Worm (Caenorhabditis elegans): ENCODE data around the gene F53G2.12.

ce11 chrII:2438180-2438579 is 40.7 kb downstream of the F53G2.12 start:
- TF ChIP-seq ztf-4 (tag; optimal IDR thresholded peaks at IDR 0.05) (no peak), ama-1 (optimal IDR thresholded peaks at IDR 0.05) (no peak), lin-15B (tag; optimal IDR thresholded peaks at IDR 0.05) (no peak), nhr-77 (tag; optimal IDR thresholded peaks at IDR 0.05) (no peak), elt-2 (tag; optimal IDR thresholded peaks at IDR 0.05) (peak; percentile 62)

Data from whole organism, L1 larva.